Worm (Caenorhabditis elegans) whole organism, young adult: ENCODE data around the gene C24G6.8.
A peak's percentile ranks its signal among the peaks of the same experiment; 100 is the strongest.

ENCODE experiments used
- B0035.1 ChIP-seq: sonication (generic microtip); optimal IDR thresholded peaks from 2 replicates; lab custom pipeline; 2016; ENCODE audit warnings: missing genetic modification characterization, mild to moderate bottlenecking, missing compliant biosample characterization, missing genotype, missing genetic modification reagents
- B0261.1 ChIP-seq: sonication (generic microtip); optimal IDR thresholded peaks from 2 replicates; lab custom pipeline; 2016; ENCODE audit warnings: mild to moderate bottlenecking, missing genetic modification characterization, moderate library complexity, missing compliant biosample characterization
- C06A6.2 ChIP-seq: fragments of 200-800 bp; sonication (Bioruptor generic); conservative IDR thresholded peaks from 2 replicates; pipeline ENCODE4 v1.3.6; 2022; ENCODE audit warnings: missing genetic modification characterization, missing compliant biosample characterization
- C17E4.6 ChIP-seq: fragments of 200-800 bp; sonication (Bioruptor generic); IDR thresholded peaks from 2 replicates; pipeline ENCODE4 v1.3.6; 2022; ENCODE audit warnings: missing genetic modification reagents, missing genetic modification characterization, missing compliant biosample characterization
- F22D6.2 ChIP-seq: sonication (generic microtip); optimal IDR thresholded peaks from 2 replicates; lab custom pipeline; 2016; ENCODE audit warnings: mild to moderate bottlenecking, missing genetic modification characterization, missing compliant biosample characterization
- K11D2.4 ChIP-seq: fragments of 200-800 bp; sonication (Bioruptor generic); IDR thresholded peaks from 2 replicates; pipeline ENCODE4 v1.3.6; 2022; ENCODE audit warnings: missing genetic modification reagents, missing genetic modification characterization, missing compliant biosample characterization
- Y53F4B.3 ChIP-seq: fragments of 200-800 bp; sonication (Bioruptor generic); IDR thresholded peaks from 2 replicates; pipeline ENCODE4 v1.3.6; 2022; ENCODE audit warnings: missing genetic modification reagents, missing genetic modification characterization, missing compliant biosample characterization
- aptf-2 ChIP-seq: fragments of 200-800 bp; sonication (Bioruptor generic); conservative IDR thresholded peaks from 2 replicates; pipeline ENCODE4 v1.3.6; 2022; ENCODE audit warnings: missing genetic modification reagents, missing genetic modification characterization, missing compliant biosample characterization
- athp-1 ChIP-seq: sonication (generic microtip); optimal IDR thresholded peaks from 2 replicates; lab custom pipeline; 2017; ENCODE audit warnings: mild to moderate bottlenecking, missing genetic modification characterization, missing compliant biosample characterization
- attf-5 ChIP-seq: fragments of 200-800 bp; sonication (Bioruptor generic); optimal IDR thresholded peaks from 2 replicates; lab custom pipeline; 2018; ENCODE audit warnings: mild to moderate bottlenecking, missing genetic modification characterization, missing compliant biosample characterization
- bed-1 ChIP-seq: fragments of 200-800 bp; sonication (Bioruptor generic); IDR thresholded peaks from 2 replicates; pipeline ENCODE4 v1.3.6; 2022; ENCODE audit warnings: missing genetic modification reagents, missing genetic modification characterization, missing compliant biosample characterization
- bed-2 ChIP-seq: fragments of 200-800 bp; sonication (Bioruptor generic); IDR thresholded peaks from 2 replicates; pipeline ENCODE4 v1.3.6; 2022; ENCODE audit warnings: missing genetic modification reagents, missing genetic modification characterization, missing compliant biosample characterization
- ceh-58 ChIP-seq: fragments of 200-800 bp; sonication (Bioruptor generic); IDR thresholded peaks from 2 replicates; pipeline ENCODE4 v1.3.6; 2022; ENCODE audit warnings: missing genetic modification characterization, missing compliant biosample characterization
- die-1 ChIP-seq: sonication (generic microtip); optimal IDR thresholded peaks from 2 replicates; lab custom pipeline; 2016; ENCODE audit warnings: missing genotype, mild to moderate bottlenecking, missing genetic modification characterization, missing compliant biosample characterization
- dpl-1 ChIP-seq: fragments of 150-350 bp; optimal IDR thresholded peaks from 2 replicates; lab custom pipeline; 2014; ENCODE audit warnings: missing biosample characterization, missing genetic modification reagents, missing genetic modification characterization
- egl-18 ChIP-seq: fragments of 200-800 bp; sonication (Bioruptor generic); IDR thresholded peaks from 2 replicates; pipeline ENCODE4 v1.3.6; 2022; ENCODE audit warnings: missing genetic modification reagents, missing genetic modification characterization, missing compliant biosample characterization
- ets-4 ChIP-seq: fragments of 200-800 bp; sonication (Bioruptor generic); optimal IDR thresholded peaks from 2 replicates; lab custom pipeline; 2018; ENCODE audit warnings: mild to moderate bottlenecking, missing genetic modification characterization, missing compliant biosample characterization
- hlh-12 ChIP-seq: sonication (generic microtip); optimal IDR thresholded peaks from 2 replicates; lab custom pipeline; 2016; ENCODE audit warnings: missing genetic modification characterization, missing compliant biosample characterization
- hmg-1.2 ChIP-seq: fragments of 200-800 bp; sonication (Bioruptor generic); IDR thresholded peaks from 2 replicates; pipeline ENCODE4 v1.3.6; 2022; ENCODE audit warnings: missing genetic modification reagents, missing genetic modification characterization, missing compliant biosample characterization
- hmg-20 ChIP-seq: fragments of 200-800 bp; sonication (Bioruptor generic); IDR thresholded peaks from 2 replicates; pipeline ENCODE4 v1.3.6; 2022; ENCODE audit warnings: missing genetic modification reagents, missing genetic modification characterization, missing compliant biosample characterization
- hrde-1 ChIP-seq: sonication (generic microtip); optimal IDR thresholded peaks from 2 replicates; lab custom pipeline; 2016; ENCODE audit warnings: missing genetic modification characterization, mild to moderate bottlenecking, missing compliant biosample characterization, moderate library complexity, missing genotype, missing genetic modification reagents, borderline replicate concordance
- let-607 ChIP-seq, 2 experiments: fragments of 200-800 bp in 1 of 2; sonication (Bioruptor generic) in 1 of 2; sonication (generic microtip) in 1 of 2; optimal IDR thresholded peaks; 2 replicates each; lab custom pipeline; 2016 to 2018; ENCODE audit warnings: mild to moderate bottlenecking in 2 of 2, missing compliant biosample characterization in 2 of 2, missing genetic modification characterization in 2 of 2, moderate library complexity in 2 of 2, missing genotype in 1 of 2
- lin-26 ChIP-seq: fragments of 200-800 bp; sonication (Bioruptor generic); IDR thresholded peaks from 2 replicates; pipeline ENCODE4 v1.3.6; 2022; ENCODE audit warnings: missing genetic modification reagents, missing genetic modification characterization, missing compliant biosample characterization
- lir-1 ChIP-seq: fragments of 200-800 bp; sonication (Bioruptor generic); conservative IDR thresholded peaks from 2 replicates; pipeline ENCODE4 v1.3.6; 2022; ENCODE audit warnings: missing genetic modification reagents, missing genetic modification characterization, missing compliant biosample characterization
- lsy-27 ChIP-seq: sonication (generic microtip); optimal IDR thresholded peaks from 2 replicates; lab custom pipeline; 2017; ENCODE audit warnings: missing genetic modification characterization, mild to moderate bottlenecking, missing compliant biosample characterization, antibody characterized with exemption, missing genotype, borderline replicate concordance; ENCODE audit not compliant: insufficient read depth
- madf-8 ChIP-seq: fragments of 200-800 bp; sonication (Bioruptor generic); conservative IDR thresholded peaks from 2 replicates; pipeline ENCODE4 v1.3.6; 2022; ENCODE audit warnings: missing genetic modification reagents, missing genetic modification characterization, missing compliant biosample characterization
- mel-28 ChIP-seq: sonication (generic microtip); optimal IDR thresholded peaks from 2 replicates; lab custom pipeline; 2016; ENCODE audit warnings: borderline replicate concordance, mild to moderate bottlenecking, missing genetic modification characterization, missing compliant biosample characterization
- mxl-1 ChIP-seq: sonication (generic microtip); optimal IDR thresholded peaks from 2 replicates; lab custom pipeline; 2016; ENCODE audit warnings: missing genetic modification characterization, missing compliant biosample characterization
- nfya-1 ChIP-seq: sonication (generic microtip); optimal IDR thresholded peaks from 2 replicates; lab custom pipeline; 2017; ENCODE audit warnings: antibody characterized with exemption, missing compliant biosample characterization, missing genetic modification characterization, borderline replicate concordance; ENCODE audit not compliant: insufficient read depth
- nfya-2 ChIP-seq: fragments of 200-800 bp; sonication (Bioruptor generic); IDR thresholded peaks from 2 replicates; pipeline ENCODE4 v1.3.6; 2022; ENCODE audit warnings: missing genetic modification reagents, missing genetic modification characterization, missing compliant biosample characterization
- nfyb-1 ChIP-seq: fragments of 200-800 bp; sonication (Bioruptor generic); IDR thresholded peaks from 2 replicates; pipeline ENCODE4 v1.3.6; 2022; ENCODE audit warnings: missing genetic modification reagents, missing genetic modification characterization, missing compliant biosample characterization
- nhr-27 ChIP-seq: fragments of 200-800 bp; sonication (Bioruptor generic); optimal IDR thresholded peaks from 2 replicates; lab custom pipeline; 2018; ENCODE audit warnings: mild to moderate bottlenecking, missing genetic modification characterization, moderate library complexity, missing compliant biosample characterization
- rcor-1 ChIP-seq: fragments of 200-800 bp; sonication (Bioruptor generic); IDR thresholded peaks from 2 replicates; pipeline ENCODE4 v1.3.6; 2022; ENCODE audit warnings: missing genetic modification reagents, missing genetic modification characterization, missing compliant biosample characterization
- repo-1 ChIP-seq: sonication (generic microtip); optimal IDR thresholded peaks from 2 replicates; lab custom pipeline; 2017; ENCODE audit warnings: mild to moderate bottlenecking, missing genetic modification characterization, missing compliant biosample characterization
- rpc-1 ChIP-seq, 2 experiments: fragments of 150-350 bp in 1 of 2; sonication (generic microtip) in 1 of 2; optimal IDR thresholded peaks; 2 replicates each; lab custom pipeline; 2014 to 2018; ENCODE audit warnings: missing biosample characterization in 1 of 2, missing genetic modification characterization in 1 of 2, missing genetic modification reagents in 1 of 2, missing genotype in 1 of 2
- sea-2 ChIP-seq: fragments of 200-800 bp; sonication (Bioruptor generic); IDR thresholded peaks from 2 replicates; pipeline ENCODE4 v1.3.6; 2022; ENCODE audit warnings: missing genetic modification characterization, missing compliant biosample characterization
- snpc-4 ChIP-seq, 5 experiments: fragments of 150-350 bp in 1 of 5; sonication (generic microtip) in 4 of 5; optimal IDR thresholded peaks; 2 replicates each; lab custom pipeline; 2014 to 2018; ENCODE audit warnings: missing genetic modification characterization in 5 of 5, missing biosample characterization in 3 of 5, antibody characterized with exemption in 2 of 5, mild to moderate bottlenecking in 2 of 5, missing compliant biosample characterization in 2 of 5, missing genotype in 2 of 5, moderate library complexity in 2 of 5, missing genetic modification reagents in 1 of 5
- sptf-2 ChIP-seq: fragments of 200-800 bp; sonication (Bioruptor generic); optimal IDR thresholded peaks from 2 replicates; lab custom pipeline; 2018; ENCODE audit warnings: mild to moderate bottlenecking, missing genetic modification characterization, missing compliant biosample characterization
- tbx-9 ChIP-seq: sonication (generic microtip); optimal IDR thresholded peaks from 2 replicates; lab custom pipeline; 2016; ENCODE audit warnings: borderline replicate concordance, missing genetic modification characterization, inconsistent platforms, missing compliant biosample characterization
- tlf-1 ChIP-seq: fragments of 200-800 bp; sonication (Bioruptor generic); optimal IDR thresholded peaks from 2 replicates; lab custom pipeline; 2018; ENCODE audit warnings: mild to moderate bottlenecking, missing genetic modification characterization, missing compliant biosample characterization
- xnd-1 ChIP-seq: sonication (generic microtip); optimal IDR thresholded peaks from 2 replicates; lab custom pipeline; 2016; ENCODE audit warnings: missing genotype, missing genetic modification reagents, missing genetic modification characterization, missing compliant biosample characterization
- zfh-2 ChIP-seq: fragments of 200-800 bp; sonication (Bioruptor generic); conservative IDR thresholded peaks from 2 replicates; pipeline ENCODE4 v1.3.6; 2022; ENCODE audit warnings: missing genetic modification reagents, missing genetic modification characterization, missing compliant biosample characterization
- ztf-18 ChIP-seq: sonication (generic microtip); optimal IDR thresholded peaks from 2 replicates; lab custom pipeline; 2016; ENCODE audit warnings: missing genotype, mild to moderate bottlenecking, missing genetic modification characterization, missing compliant biosample characterization
- ztf-25 ChIP-seq: fragments of 200-800 bp; sonication (Bioruptor generic); IDR thresholded peaks from 2 replicates; pipeline ENCODE4 v1.3.6; 2022; ENCODE audit warnings: missing genetic modification reagents, missing genetic modification characterization, missing compliant biosample characterization
- ztf-26 ChIP-seq: sonication (generic microtip); optimal IDR thresholded peaks from 2 replicates; lab custom pipeline; 2017; ENCODE audit warnings: missing genetic modification characterization, missing compliant biosample characterization
- ztf-3 ChIP-seq: fragments of 200-800 bp; sonication (Bioruptor generic); optimal IDR thresholded peaks from 2 replicates; lab custom pipeline; 2018; ENCODE audit warnings: mild to moderate bottlenecking, missing genetic modification characterization, missing compliant biosample characterization

The C24G6.8 gene

DNA sequence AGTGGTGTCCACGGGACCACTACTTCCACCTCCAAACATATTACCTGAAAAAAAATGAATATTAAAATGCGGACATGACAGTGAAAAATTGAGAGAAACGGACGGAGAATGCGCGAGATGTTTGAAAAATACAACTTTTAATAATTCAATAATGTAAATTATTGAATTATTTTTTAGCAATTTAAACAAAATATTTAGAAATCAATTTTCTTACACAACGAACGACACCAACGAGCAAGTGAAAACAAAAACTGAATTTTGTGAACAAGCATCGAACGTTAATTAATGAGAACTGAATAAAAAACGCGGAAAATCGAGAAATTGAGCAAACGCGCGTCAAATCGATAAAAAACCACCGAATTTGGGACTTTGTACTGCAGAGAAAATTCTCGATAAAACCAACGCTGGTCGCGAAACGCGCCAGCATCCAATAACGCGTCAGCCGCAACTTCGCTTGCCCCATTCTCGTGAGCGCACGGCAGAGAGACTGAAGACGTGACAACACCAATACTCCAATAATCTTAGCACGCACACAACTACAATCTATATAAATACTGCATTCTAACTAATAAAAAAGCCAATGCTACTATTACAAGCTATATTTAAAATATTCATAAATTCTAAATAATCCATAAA lies 30.7 kb downstream of the C24G6.8 start, which contains the start of the genes dnj-19 and nhr-47 (continued):
- TF ChIP-seq athp-1 (tag; lab: Kevin White, UChicago) (peak; percentile 85), nfyb-1 (peak; percentile 95), mxl-1 (no peak), tlf-1 (GFP tag; lab: Kevin White, UChicago) (peak; percentile 85), dpl-1 (GFP tag; lab: Kevin White, UChicago) (peak; percentile 63), die-1 (tag; lab: Kevin White, UChicago) (no peak), hrde-1 (tag; lab: Kevin White, UChicago) (no peak), ets-4 (GFP tag; lab: Kevin White, UChicago) (no peak), sea-2 (GFP tag; lab: Robert Waterston, UW) (no peak), mel-28 (no peak), nfya-1 (tag; lab: Kevin White, UChicago) (no peak), attf-5 (GFP tag; lab: Kevin White, UChicago) (peak; percentile 89), tbx-9 (no peak), hmg-1.2 (GFP tag; lab: Robert Waterston, UW) (peak; percentile 74), K11D2.4 (GFP tag; lab: Robert Waterston, UW) (peak; percentile 90), xnd-1 (tag; lab: Kevin White, UChicago) (peak; percentile 82), let-607 (tag; optimal IDR thresholded peaks at IDR 0.05; lab: Kevin White, UChicago) (peak; percentile 23 to 86), bed-2 (GFP tag; lab: Robert Waterston, UW) (no peak), egl-18 (GFP tag; lab: Robert Waterston, UW) (0 out of 2 replicates have a peak, but pooled peaks have one; percentile 39), nhr-27 (tag; lab: Kevin White, UChicago) (peak; percentile 30), ztf-3 (no peak), ztf-18 (peak; percentile 99), B0035.1 (peak; percentile 67), madf-8 (peak; percentile 75), zfh-2 (GFP tag; lab: Robert Waterston, UW) (no peak; the same call in 1 of the 2 replicates), nfya-2 (no peak), rpc-1 (optimal IDR thresholded peaks at IDR 0.05; lab: Kevin White, UChicago) (peak; percentile 1), rpc-1 (tag; optimal IDR thresholded peaks at IDR 0.05; lab: Kevin White, UChicago) (no peak), lin-26 (GFP tag; lab: Robert Waterston, UW) (peak; percentile 49; the same call in 1 of the 2 replicates), F22D6.2 (tag; lab: Kevin White, UChicago) (peak; percentile 62), C17E4.6 (peak; percentile 91), lir-1 (peak; percentile 85), bed-1 (GFP tag; lab: Robert Waterston, UW) (no peak), lsy-27 (tag; lab: Kevin White, UChicago) (no peak), ztf-25 (GFP tag; lab: Robert Waterston, UW) (no peak), aptf-2 (GFP tag; lab: Robert Waterston, UW) (no peak; the same call in 1 of the 2 replicates), B0261.1 (tag; lab: Kevin White, UChicago) (no peak), Y53F4B.3 (GFP tag; lab: Robert Waterston, UW) (no peak), hlh-12 (tag; lab: Kevin White, UChicago) (no peak), ceh-58 (no peak), C06A6.2 (GFP tag; lab: Robert Waterston, UW) (peak; percentile 84), repo-1 (peak; percentile 91), rcor-1 (GFP tag; lab: Robert Waterston, UW) (peak; percentile 91), snpc-4 (GFP tag; optimal IDR thresholded peaks at IDR 0.05; lab: Kevin White, UChicago) (peak; percentile 52), snpc-4 (tag; optimal IDR thresholded peaks at IDR 0.05; lab: Kevin White, UChicago) (peak in 3 of 4 experiments; percentile 76 to 84 (median 78)), hmg-20 (peak; percentile 88), ztf-26 (tag; lab: Kevin White, UChicago) (peak; percentile 91), sptf-2 (GFP tag; lab: Kevin White, UChicago) (no peak)
